Worm (Caenorhabditis elegans) whole organism, young adult: Measurements from ENCODE around the gene C50B8.4.

Experiments
- attf-6 ChIP-seq: fragments of 200-800 bp; sonication (Bioruptor generic); IDR thresholded peaks from 2 replicates; pipeline ENCODE4 v1.3.6; 2022; ENCODE audit warnings: missing genetic modification reagents, missing genetic modification characterization, missing compliant biosample characterization
- dpl-1 ChIP-seq: fragments of 150-350 bp; optimal IDR thresholded peaks from 2 replicates; lab custom pipeline; 2014; ENCODE audit warnings: missing biosample characterization, missing genetic modification reagents, missing genetic modification characterization
- egl-44 ChIP-seq: fragments of 200-800 bp; sonication (Bioruptor generic); IDR thresholded peaks from 2 replicates; pipeline ENCODE4 v1.3.6; 2022; ENCODE audit warnings: missing genetic modification reagents, missing genetic modification characterization, missing compliant biosample characterization
- sea-2 ChIP-seq: fragments of 200-800 bp; sonication (Bioruptor generic); IDR thresholded peaks from 2 replicates; pipeline ENCODE4 v1.3.6; 2022; ENCODE audit warnings: missing genetic modification characterization, missing compliant biosample characterization
- tbp1 ChIP-seq: fragments of 200-800 bp; sonication (Bioruptor generic); optimal IDR thresholded peaks from 2 replicates; lab custom pipeline; 2018; ENCODE audit warnings: mild to moderate bottlenecking, missing genetic modification characterization, missing compliant biosample characterization

- TF ChIP-seq dpl-1 (GFP tag; lab: Kevin White, UChicago) (no peak), attf-6 (no peak), sea-2 (no peak), tbp1 (GFP tag; lab: Kevin White, UChicago) (no peak), egl-44 (no peak)
Measured at ce11 chrV:13589494-13590176, 17.8 kb downstream of the C50B8.4 start, which contains the start of the genes F53F4.2 and F53F4.18.
